Fruit fly (Drosophila melanogaster) Kc167 (cell line): ENCODE measurements around the gene CG1208.

ENCODE experiments used
- Myc ChIP-seq: fragments of >200 bp; optimal IDR thresholded peaks from 2 replicates; lab custom pipeline; 2017; ENCODE audit warnings: missing external identifiers
- Sin3A ChIP-seq: fragments of >200 bp; optimal IDR thresholded peaks from 2 replicates; lab custom pipeline; 2018; ENCODE audit warnings: missing external identifiers
- h ChIP-seq: fragments of >200 bp; optimal IDR thresholded peaks from 3 replicates; lab custom pipeline; 2018; ENCODE audit warnings: missing external identifiers
- insv ChIP-seq: fragments of >200 bp; optimal IDR thresholded peaks from 3 replicates; lab custom pipeline; 2018; ENCODE audit warnings: missing external identifiers
- psq ChIP-seq: fragments of >200 bp; optimal IDR thresholded peaks from 2 replicates; lab custom pipeline; 2017; ENCODE audit warnings: missing external identifiers
- ttk ChIP-seq: sonication (Bioruptor generic); optimal IDR thresholded peaks from 2 replicates; lab custom pipeline; 2017; ENCODE audit warnings: missing external identifiers

The CG1208 gene

DNA sequence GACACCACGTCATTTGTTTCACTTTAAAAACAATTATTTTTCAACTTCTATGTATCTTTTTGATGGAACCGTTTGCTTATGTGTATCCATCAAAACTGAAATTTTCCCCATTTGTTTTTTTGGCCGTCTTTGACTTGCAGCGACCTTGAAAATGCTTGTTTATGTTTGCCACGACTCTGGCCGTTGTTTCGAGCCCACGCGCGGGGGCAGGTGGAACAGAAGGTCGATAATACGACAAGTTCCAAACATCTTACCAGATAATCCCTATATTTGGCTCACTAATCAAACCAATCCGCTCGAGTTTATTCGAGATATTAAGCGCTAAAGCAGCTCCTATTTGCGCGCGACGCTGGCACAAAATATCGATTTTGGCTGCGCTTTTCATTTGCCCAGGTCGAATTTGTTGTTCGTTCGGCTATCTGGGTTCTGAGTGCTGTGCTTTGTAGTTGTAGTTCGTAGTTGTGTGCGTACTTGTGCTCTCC lies 29.3 kb downstream of the CG1208 start:
- no peak for TF ChIP-seq Sin3A (lab: Kevin White, UChicago)
- TF ChIP-seq Myc (lab: Kevin White, UChicago), result no peak
- TF ChIP-seq insv (lab: Kevin White, UChicago), result no peak
- no peak for TF ChIP-seq psq
- no peak for TF ChIP-seq ttk
- no peak for TF ChIP-seq h (lab: Kevin White, UChicago)

dm6 chr3R:5861218-5861902 lies 29.9 kb downstream of the CG1208 start:
- TF ChIP-seq insv (lab: Kevin White, UChicago), result no peak
- TF ChIP-seq Myc (lab: Kevin White, UChicago), result no peak
- no peak for TF ChIP-seq h (lab: Kevin White, UChicago)
- no peak for TF ChIP-seq psq
- no peak for TF ChIP-seq Sin3A (lab: Kevin White, UChicago)
- TF ChIP-seq ttk, result no peak

- TF ChIP-seq ttk, result no peak
- no peak for TF ChIP-seq h (lab: Kevin White, UChicago)
- no peak for TF ChIP-seq Sin3A (lab: Kevin White, UChicago)
- TF ChIP-seq insv (lab: Kevin White, UChicago), result no peak
- TF ChIP-seq Myc (lab: Kevin White, UChicago), result no peak
- TF ChIP-seq psq, result no peak
Measured at dm6 chr3R:5862032-5862641, 30.7 kb downstream of the CG1208 start, which contains the start of gene CG2017. TSS of gene CG2017 (minus strand) at chr3R:5862405.

DNA sequence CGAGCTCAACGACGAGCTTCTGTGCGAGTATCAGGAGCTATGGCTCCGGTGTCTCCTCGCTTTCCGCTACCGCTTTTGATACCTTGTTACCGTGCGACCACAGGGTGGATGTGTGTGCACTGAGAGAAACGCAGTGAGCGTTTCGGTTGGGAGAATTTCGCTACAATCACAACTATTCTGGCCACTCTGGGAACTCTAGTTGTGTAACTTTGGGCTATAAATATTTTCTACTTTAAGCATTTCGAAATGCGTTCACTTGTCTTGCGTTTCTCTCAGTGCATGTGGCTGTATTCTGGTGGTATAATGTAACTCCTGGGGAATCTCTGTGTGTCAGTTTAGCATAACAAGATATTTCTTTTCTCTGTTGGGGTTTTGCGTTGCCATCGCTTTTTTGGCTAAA lies 40.0 kb downstream of the CG1208 start:
- TF ChIP-seq insv (lab: Kevin White, UChicago) (no peak), Sin3A (lab: Kevin White, UChicago) (no peak), h (lab: Kevin White, UChicago) (no peak), psq (no peak), ttk (no peak), Myc (lab: Kevin White, UChicago) (no peak)

DNA sequence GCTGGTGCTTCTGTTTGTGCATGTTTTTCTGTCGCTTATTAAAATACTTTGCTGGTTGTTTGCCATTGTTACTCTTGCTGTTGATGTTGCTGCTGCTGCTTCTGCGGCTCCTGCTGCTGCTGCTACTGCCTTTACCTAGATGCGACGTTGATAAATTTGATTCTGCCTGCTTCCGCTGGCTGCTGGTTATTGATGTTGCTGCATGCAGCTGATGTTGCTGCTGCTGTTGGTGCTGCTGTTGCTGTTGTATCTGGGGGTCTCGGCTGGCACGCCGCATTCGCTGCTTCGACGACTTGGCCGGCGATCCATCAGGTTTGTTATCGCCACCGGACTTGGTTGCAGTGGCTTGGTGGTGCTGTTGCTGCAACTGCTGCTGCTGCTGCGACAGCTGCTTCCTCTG lies 45.9 kb downstream of the CG1208 start:
- TF ChIP-seq psq (no peak), insv (lab: Kevin White, UChicago) (no peak), Myc (lab: Kevin White, UChicago) (no peak), h (lab: Kevin White, UChicago) (no peak), ttk (no peak), Sin3A (lab: Kevin White, UChicago) (no peak)

- TF ChIP-seq Myc (lab: Kevin White, UChicago), result no peak
- TF ChIP-seq ttk, result no peak
- no peak for TF ChIP-seq h (lab: Kevin White, UChicago)
- no peak for TF ChIP-seq psq
- no peak for TF ChIP-seq Sin3A (lab: Kevin White, UChicago)
- TF ChIP-seq insv (lab: Kevin White, UChicago), result no peak
Measured at dm6 chr3R:5881308-5881707, 49.9 kb downstream of the CG1208 start.
